Fruit fly (Drosophila melanogaster): ENCODE results near the gene z.
A peak's percentile ranks its signal among the peaks of the same experiment; 100 is the strongest.

z gene

dm6 chrX:2447750-2448299, at the start of gene z:
Gene z (plus strand): TSS chrX:2447769.
- TF ChIP-seq usp (GFP tag; optimal IDR thresholded peaks at IDR 0.05) (no peak), pan (optimal IDR thresholded peaks at IDR 0.05) (no peak), CG8478 (optimal IDR thresholded peaks at IDR 0.05) (no peak)

dm6 chrX:2399438-2399837, 48.1 kb upstream of the z start:
- no peak for TF ChIP-seq psq (optimal IDR thresholded peaks at IDR 0.05)
- no peak for TF ChIP-seq usp (GFP tag; optimal IDR thresholded peaks at IDR 0.05)
- no peak for TF ChIP-seq CG8478 (optimal IDR thresholded peaks at IDR 0.05)
- TF ChIP-seq pan (optimal IDR thresholded peaks at IDR 0.05): no peak
- no peak for TF ChIP-seq EcR (GFP tag; optimal IDR thresholded peaks at IDR 0.05)
- TF ChIP-seq Dll (optimal IDR thresholded peaks at IDR 0.05): no peak

- TF ChIP-seq pan (optimal IDR thresholded peaks at IDR 0.05) (no peak), psq (optimal IDR thresholded peaks at IDR 0.05) (no peak), usp (GFP tag; optimal IDR thresholded peaks at IDR 0.05) (no peak), EcR (GFP tag; optimal IDR thresholded peaks at IDR 0.05) (no peak), CG8478 (optimal IDR thresholded peaks at IDR 0.05) (no peak), Dll (optimal IDR thresholded peaks at IDR 0.05) (no peak)
Observed at dm6 chrX:2408675-2409163, 38.9 kb upstream of the z start.

DNA sequence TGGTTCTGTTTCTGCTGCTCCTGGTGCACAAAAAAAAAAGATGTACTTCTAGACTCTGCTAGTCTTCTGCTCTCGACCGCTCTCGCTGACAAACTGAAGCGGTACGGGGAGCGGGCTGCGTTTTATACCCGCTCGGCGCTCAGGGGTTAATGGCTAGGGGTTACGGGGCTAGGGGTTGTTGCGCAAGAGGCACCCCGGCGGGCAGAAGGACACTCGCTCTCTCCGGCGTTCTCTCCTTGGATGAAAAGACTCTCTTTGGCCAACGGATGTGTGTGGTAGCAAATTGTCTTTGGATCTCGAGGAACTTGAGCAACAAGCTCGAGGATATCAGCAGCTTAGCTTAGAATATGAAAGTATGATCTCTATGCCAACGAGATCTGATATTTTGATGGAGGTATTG, 36.8 kb upstream of the z start, which contains the start of gene CG12496:
Gene CG12496, minus strand, starts transcription at position 97 of the 400 bp plus-strand sequence.
- TF ChIP-seq psq (optimal IDR thresholded peaks at IDR 0.05) (no peak), usp (GFP tag; optimal IDR thresholded peaks at IDR 0.05) (no peak), CG8478 (optimal IDR thresholded peaks at IDR 0.05) (no peak), Dll (optimal IDR thresholded peaks at IDR 0.05) (no peak), pan (optimal IDR thresholded peaks at IDR 0.05) (no peak), EcR (GFP tag; optimal IDR thresholded peaks at IDR 0.05) (no peak)

dm6 chrX:2419518-2419917, 28.1 kb upstream of the z start:
- TF ChIP-seq CG8478 (optimal IDR thresholded peaks at IDR 0.05) (no peak), EcR (GFP tag; optimal IDR thresholded peaks at IDR 0.05) (no peak), psq (optimal IDR thresholded peaks at IDR 0.05) (no peak), Dll (optimal IDR thresholded peaks at IDR 0.05) (no peak), usp (GFP tag; optimal IDR thresholded peaks at IDR 0.05) (no peak), pan (optimal IDR thresholded peaks at IDR 0.05) (no peak)

dm6 chrX:2425755-2426154, 21.8 kb upstream of the z start, which contains the start of gene CG32797:
Gene CG32797 (minus strand): TSS chrX:2425855.
- TF ChIP-seq CG8478 (optimal IDR thresholded peaks at IDR 0.05): no peak
- no peak for TF ChIP-seq pan (optimal IDR thresholded peaks at IDR 0.05)

dm6 chrX:2428903-2429302, 18.7 kb upstream of the z start, which contains the start of gene gt:
Gene gt (minus strand): TSS chrX:2428967.
- TF ChIP-seq pan (optimal IDR thresholded peaks at IDR 0.05) (no peak), CG8478 (optimal IDR thresholded peaks at IDR 0.05) (no peak), EcR (GFP tag; optimal IDR thresholded peaks at IDR 0.05) (no peak), usp (GFP tag; optimal IDR thresholded peaks at IDR 0.05) (no peak), psq (optimal IDR thresholded peaks at IDR 0.05) (no peak), Dll (optimal IDR thresholded peaks at IDR 0.05) (no peak)

DNA sequence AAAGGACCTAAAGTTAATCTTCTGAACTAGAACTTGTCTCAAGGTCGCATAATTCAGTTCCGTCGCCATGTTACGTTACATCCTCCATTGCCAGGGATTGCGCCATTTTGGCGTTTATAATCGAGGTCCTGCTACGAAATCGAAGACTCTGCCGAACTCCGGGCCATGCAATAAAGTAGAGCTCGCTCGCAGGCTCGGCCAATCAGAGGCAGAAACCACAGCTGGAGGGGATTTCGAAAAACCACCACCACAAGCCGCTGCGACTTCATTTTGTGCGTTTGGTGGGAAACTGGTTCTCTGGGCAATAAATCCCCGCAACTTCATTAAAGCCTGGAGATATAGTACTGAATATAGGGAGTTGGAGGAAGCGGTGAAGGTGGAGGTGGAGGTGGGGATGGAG, 12.7 kb upstream of the z start:
- TF ChIP-seq usp (GFP tag; optimal IDR thresholded peaks at IDR 0.05): no peak
- no peak for TF ChIP-seq Dll (optimal IDR thresholded peaks at IDR 0.05)
- TF ChIP-seq psq (optimal IDR thresholded peaks at IDR 0.05): no peak
- TF ChIP-seq pan (optimal IDR thresholded peaks at IDR 0.05): no peak
- TF ChIP-seq CG8478 (optimal IDR thresholded peaks at IDR 0.05): no peak
- no peak for TF ChIP-seq EcR (GFP tag; optimal IDR thresholded peaks at IDR 0.05)

DNA sequence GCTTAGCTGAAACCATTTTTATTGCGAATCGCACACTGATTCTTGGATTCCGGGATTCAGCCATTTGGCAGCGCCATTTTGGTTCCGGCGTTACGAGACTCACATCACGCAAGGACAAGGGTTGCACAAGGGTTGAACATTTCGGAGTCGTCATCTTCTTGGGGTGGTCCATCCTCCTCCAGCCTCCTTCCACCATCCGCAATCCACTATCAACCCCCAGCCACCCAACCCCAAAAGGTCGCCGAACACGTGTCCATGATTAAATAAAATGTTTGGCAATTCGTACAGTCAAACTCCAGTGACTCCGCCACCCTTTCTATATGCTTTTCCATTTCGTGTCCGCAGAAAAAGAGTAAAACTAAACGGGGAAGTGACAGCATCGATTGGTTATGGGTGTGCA, 7.3 kb upstream of the z start:
- TF ChIP-seq EcR (GFP tag; optimal IDR thresholded peaks at IDR 0.05): no peak

DNA sequence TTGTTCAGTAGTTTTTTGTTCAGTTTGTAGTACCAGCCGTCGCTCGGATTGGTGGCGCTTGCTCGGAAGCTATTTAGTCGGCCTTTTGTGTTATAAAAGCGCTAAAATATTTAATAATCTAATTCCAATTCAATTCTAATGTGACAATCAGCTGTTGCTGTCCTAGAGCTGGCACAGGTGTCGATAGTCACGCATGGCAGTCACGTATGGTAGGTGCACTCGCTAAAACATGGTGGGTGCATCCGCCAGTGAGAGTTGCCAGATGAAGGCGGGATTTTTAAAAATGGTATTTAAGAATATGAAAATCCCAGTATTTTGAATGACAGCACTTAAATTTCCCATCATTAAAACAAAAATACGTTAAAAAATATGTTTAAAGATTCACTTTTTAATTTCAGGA, 3.8 kb upstream of the z start, which contains the start of gene tko:
Gene tko, minus strand, starts transcription at position 179 of the 400 bp plus-strand sequence.
- no peak for TF ChIP-seq usp (GFP tag; optimal IDR thresholded peaks at IDR 0.05)
- TF ChIP-seq psq (optimal IDR thresholded peaks at IDR 0.05): no peak
- TF ChIP-seq pan (optimal IDR thresholded peaks at IDR 0.05): no peak
- no peak for TF ChIP-seq Dll (optimal IDR thresholded peaks at IDR 0.05)
- no peak for TF ChIP-seq CG8478 (optimal IDR thresholded peaks at IDR 0.05)
- TF ChIP-seq EcR (GFP tag; optimal IDR thresholded peaks at IDR 0.05): no peak

- TF ChIP-seq EcR (GFP tag; optimal IDR thresholded peaks at IDR 0.05): no peak
- TF ChIP-seq pan (optimal IDR thresholded peaks at IDR 0.05): no peak
Observed at dm6 chrX:2452734-2453133, 5.2 kb downstream of the z start.

DNA sequence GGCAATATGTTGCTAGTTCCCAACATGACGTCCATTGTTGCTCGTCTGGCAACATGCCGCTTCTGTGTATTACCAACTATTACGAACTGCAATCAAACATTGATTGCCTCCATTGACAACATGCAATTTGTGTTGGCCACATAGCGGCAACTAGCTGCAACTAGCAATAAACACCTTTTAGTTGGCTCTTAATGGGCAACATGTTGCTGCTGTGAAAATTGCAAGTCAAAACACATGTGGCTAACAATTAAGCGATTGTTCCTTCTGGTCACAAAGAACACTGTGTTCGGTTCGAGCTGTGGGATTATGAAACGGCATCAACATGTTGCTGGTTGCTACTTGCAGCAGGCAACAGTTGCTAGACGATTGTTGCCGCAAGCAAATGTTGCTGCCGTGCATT, 6.2 kb downstream of the z start:
- TF ChIP-seq Dll (optimal IDR thresholded peaks at IDR 0.05) (no peak), pan (optimal IDR thresholded peaks at IDR 0.05) (no peak), psq (optimal IDR thresholded peaks at IDR 0.05) (no peak), CG8478 (optimal IDR thresholded peaks at IDR 0.05) (no peak), usp (GFP tag; optimal IDR thresholded peaks at IDR 0.05) (no peak)

DNA sequence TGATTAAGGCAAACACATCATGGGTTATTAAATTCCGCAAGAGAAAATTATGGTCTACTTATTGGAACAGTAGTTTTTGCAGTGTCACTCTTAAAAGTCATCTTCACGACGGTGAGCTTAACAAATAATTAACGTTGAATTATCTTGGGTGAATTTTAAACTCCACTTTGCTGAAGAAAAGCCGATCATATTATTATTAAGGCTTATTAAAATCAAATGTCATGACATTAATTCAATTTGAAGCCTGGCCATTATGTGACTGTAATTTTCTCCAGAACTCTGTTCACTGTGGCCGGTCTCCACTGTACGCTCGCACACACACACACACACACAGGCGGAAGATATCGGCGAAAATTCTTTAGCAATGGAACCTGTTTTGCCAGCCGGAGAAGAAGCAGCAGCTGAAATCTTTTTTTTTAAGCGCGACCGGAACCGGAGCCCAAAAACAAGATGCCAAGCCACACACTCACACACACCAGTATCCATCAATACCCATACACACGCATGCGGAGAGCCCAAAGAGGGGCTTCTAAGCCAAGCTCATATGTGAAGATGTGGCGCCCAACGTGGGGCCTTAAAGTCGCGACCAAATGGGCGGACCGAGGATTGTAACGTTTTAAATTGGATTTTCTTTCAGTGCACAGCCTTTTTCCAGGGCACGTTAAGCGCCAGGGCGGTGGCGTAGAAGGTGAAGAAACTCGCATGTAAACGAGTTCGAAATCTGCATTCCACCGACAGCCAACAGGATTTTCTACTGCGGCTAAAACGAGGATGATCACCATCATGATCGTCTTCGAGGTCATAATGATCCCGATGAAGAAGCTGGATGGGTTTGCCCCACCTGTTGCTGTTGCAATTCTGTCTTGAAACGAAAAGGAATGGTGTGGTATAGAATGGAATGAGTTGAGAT, 8.0 kb downstream of the z start:
- TF ChIP-seq pan (optimal IDR thresholded peaks at IDR 0.05) (no peak), EcR (GFP tag; optimal IDR thresholded peaks at IDR 0.05) (peak in 1 of 2 experiments; percentile 58)

All from whole organism.